Worm (Caenorhabditis elegans): Measurements from ENCODE around the gene pdhk-2.

DNA sequence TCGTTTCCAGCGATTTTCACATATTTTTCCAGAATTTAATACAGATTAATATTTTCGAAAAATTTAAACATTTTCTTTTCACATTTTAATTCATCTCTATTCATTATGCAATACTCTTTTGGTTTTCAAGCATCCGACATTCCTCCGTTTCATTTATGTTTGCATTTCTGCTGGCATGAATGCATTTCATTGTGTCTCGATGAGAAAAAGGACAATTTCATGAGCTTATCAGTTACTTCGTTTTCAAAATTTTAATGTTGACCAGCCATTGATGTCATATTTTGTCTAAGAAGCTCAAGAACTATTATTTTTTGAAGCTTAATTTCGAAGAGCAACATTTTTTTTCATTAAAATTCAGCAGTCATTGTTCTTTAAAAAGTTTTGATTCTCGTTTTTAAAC is 22.6 kb downstream of the pdhk-2 start:
- TF ChIP-seq W03F9.2 (tag; optimal IDR thresholded peaks at IDR 0.05) (no peak), him-1 (tag; optimal IDR thresholded peaks at IDR 0.05) (no peak)
